Fruit fly (Drosophila melanogaster): ENCODE results near the gene Spt3.

Spt3 gene

DNA sequence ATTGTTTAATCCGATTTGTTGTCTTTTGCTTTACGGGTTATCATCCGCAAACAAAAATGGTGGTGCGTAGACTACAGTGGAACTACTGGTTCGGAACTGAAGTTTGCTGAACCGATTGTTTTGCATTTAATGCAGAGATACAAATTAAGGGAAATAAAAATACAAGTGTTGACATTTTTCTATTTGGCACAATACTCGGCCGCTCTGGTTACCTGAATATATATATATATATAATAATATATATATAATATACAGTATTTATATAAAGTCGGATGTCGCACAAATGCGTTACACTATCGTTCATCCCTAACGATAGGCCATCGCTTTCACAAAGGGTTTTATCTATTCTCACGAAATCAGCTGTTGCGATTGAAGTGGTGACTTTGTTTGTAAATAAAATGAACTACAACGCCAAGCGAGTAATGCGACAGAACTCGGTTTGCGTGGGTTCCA is at the start of gene Spt3, which contains the start of gene DCAF12:
TSS of gene Spt3 (plus strand) at position 329 of the 453 bp plus-strand sequence.
TSS of gene DCAF12 (minus strand) at position 204 of the 453 bp plus-strand sequence.
- TF ChIP-seq CG8478 (optimal IDR thresholded peaks at IDR 0.05) (no peak), CTCF (optimal IDR thresholded peaks at IDR 0.05) (no peak)

DNA sequence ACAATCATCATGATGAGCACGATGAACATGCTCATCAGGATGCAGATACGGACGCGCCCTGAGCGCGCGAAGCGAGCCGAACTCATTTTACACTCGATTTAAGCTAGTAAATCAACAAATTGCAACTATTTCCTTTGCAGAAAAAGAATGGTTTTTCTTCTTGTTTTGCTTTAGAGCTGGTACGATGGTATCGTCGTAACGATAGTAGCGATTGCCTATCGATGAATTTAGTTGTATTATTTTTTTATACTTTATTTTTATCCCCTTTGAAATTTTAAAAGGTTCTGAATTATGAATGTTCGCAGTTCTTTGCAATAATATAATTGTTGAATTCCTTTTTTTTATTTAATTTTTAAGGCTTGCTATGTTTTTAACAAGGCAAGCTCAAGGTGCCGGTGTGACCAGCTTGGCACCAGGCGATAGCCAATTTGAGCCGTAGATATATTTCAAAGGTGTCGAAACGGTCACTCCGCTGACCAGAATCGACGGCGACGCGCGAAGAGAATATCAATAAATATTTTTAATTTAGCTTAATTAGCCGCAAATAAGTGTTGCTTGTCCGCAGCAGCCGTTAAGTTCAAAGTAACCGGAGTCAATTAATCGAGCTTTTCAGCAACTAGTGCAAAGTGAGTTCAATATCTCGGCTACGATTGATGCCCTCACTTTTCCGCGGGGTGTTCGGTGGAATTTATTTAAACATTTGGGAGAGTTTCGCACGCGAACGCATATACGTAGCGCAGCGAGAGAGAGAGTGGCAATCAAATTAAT is 49.5 kb upstream of the Spt3 start, which contains the start of the genes CG12213 and GC1:
TSS of gene CG12213 (minus strand) at position 430 of the 768 bp plus-strand sequence.
TSS of gene GC1 (plus strand) at position 447 of the 768 bp plus-strand sequence.
- TF ChIP-seq CG8478 (optimal IDR thresholded peaks at IDR 0.05) (no peak), CTCF (optimal IDR thresholded peaks at IDR 0.05) (peak in 1 of 2 experiments; percentile 16)

DNA sequence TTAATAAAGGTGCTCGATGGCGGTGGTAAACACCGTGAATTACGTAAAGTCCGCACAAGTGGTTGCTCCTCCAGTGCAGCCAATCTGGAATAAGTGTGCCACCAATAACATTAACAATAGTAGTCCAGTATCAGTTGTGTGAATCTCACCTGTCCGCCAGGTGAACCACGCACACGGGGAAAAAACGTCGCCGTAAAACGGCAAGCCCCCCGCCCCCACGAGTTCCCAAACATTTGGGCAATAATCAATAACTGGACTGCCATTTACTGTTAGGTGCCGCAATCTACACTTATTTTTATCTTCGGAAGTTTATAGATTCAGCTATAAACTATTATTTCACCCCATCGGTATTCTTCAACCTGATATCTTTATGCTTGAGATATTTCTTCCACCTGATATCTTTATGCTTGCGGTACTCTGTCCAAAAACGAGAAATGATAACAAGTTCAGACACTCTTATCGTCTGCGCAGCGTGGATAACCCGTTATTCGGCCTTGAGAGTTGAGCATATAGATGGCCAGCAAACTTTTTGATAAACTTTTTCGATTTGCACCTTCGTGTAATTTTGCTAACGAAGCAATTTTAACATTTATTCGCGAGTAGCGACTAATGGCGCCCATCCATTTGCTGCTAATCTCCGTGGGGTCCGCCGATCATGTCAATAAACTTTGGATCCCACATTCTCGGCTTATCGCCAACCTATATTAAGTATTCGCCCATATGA is 48.8 kb upstream of the Spt3 start:
- TF ChIP-seq CG8478 (optimal IDR thresholded peaks at IDR 0.05): no peak
- no peak for TF ChIP-seq CTCF (optimal IDR thresholded peaks at IDR 0.05)

DNA sequence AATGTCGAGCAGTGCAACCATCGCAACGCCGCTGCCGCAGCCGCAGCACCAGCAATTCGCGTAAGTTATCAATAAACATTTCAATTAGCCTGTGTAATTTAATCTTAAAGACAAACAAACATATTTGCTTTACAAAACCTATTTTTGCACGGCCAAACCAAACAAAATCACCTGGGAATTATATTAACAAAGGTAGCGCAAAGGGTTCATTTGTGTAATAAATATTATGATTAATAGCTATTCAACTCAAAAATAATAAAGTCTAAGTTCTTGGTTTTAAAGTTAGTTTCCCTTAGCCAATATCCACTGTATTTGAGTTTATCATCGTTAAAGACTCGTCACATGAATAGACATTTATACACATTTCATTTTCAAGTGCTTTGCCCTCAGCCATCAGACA is 47.7 kb upstream of the Spt3 start:
- no peak for TF ChIP-seq CTCF (optimal IDR thresholded peaks at IDR 0.05)
- TF ChIP-seq CG8478 (optimal IDR thresholded peaks at IDR 0.05): no peak

DNA sequence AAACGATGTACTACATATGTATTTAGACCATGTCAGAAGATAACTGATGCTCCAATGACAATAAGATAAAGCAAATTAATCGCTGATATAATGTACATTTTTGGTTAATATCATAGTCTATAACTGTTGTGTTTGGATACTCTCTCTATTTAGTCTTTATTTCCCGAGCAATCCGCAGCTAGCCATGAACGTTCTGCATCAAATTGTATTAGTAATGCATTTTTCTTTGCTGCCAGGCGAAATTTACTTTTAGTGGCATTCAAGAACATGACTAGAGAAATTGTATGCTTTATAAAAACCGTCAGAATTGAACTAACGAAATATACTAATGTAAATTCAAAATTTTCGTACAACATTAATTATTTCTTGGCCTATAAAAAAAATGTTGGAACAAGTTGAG is 45.6 kb upstream of the Spt3 start, which contains the start of gene GC2:
TSS of gene GC2 (plus strand) at position 301 of the 400 bp plus-strand sequence.
- no peak for TF ChIP-seq CG8478 (optimal IDR thresholded peaks at IDR 0.05)
- no peak for TF ChIP-seq CTCF (optimal IDR thresholded peaks at IDR 0.05)

DNA sequence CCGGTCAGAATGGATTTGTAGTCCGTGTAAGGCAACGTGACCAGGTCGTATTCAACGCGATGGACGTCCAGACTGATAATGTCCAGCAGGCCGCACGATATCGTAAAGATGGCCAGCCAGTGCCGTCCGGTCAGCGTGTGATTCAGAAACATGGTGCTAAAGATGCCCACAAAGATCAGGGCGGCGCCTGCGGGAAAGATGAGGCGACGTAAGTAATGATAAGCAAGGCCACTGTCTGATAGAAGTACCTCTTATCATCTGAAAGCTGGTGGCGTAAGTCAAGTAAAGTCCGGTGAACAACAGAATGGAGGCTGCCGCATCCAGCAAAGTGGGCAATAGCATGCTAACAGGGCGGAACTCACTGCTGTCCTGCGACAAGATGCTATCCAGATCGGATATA is 43.1 kb upstream of the Spt3 start:
- TF ChIP-seq CTCF (optimal IDR thresholded peaks at IDR 0.05) (no peak), CG8478 (optimal IDR thresholded peaks at IDR 0.05) (no peak)

DNA sequence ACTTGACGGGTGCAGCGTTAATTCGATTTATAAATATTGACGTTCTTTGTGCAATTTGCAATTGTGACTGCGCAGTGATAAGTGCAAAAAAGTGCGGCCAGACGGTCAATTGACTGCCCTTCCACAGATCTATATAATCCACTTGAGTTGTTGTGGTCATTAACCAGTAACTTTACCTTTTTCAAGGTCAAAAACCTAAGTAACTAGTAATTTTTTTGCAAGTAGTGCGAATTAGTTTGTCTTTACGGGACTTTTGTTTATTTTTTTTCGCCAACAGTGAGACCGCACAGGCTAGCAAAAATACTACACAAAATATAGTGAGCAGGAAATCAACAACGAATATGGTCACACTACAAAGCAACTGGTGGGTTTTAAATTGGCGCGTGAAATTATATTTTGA is 42.3 kb upstream of the Spt3 start, which contains the start of gene Tango9:
TSS of gene Tango9 (minus strand) at position 280 of the 400 bp plus-strand sequence.
- TF ChIP-seq CTCF (optimal IDR thresholded peaks at IDR 0.05): no peak
- TF ChIP-seq CG8478 (optimal IDR thresholded peaks at IDR 0.05): no peak

DNA sequence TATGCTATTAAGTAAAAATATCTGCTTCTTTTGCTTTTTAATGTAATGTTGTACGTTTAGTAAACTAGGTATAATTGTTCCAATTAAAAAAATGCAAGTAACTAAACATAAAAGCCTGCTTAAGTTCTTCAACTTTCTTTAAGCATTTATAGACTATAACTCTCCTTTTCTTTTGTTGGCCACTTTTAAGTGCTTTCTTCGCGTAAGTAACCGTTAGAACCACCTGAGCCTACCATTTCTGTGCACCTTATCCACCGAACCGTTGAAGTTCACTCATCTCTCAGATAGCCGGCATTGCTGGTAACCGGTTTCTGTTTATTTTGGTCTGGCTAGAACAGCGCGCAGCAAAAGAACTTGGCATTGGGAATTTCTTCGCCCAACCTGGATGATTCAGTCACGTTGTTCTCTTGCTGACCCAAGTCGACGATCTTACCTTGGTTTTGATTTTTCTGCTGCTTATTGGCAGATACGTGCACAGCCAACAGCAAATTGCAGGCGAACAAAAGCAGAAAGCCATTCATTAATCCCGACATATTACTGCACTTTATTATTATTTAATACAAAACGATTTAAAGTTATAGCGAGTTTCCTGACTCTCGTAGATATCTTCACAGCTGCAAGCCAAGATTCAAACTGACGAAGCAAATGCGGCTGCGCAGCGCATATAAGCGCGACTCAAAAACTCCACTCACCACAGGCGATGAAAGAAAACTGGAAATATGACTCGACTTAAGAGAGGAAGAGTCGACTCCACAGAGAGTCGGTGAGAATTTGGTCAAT is 40.2 kb upstream of the Spt3 start, which contains the start of gene CG10005:
TSS of gene CG10005 (minus strand) at position 642 of the 780 bp plus-strand sequence.
- TF ChIP-seq CG8478 (optimal IDR thresholded peaks at IDR 0.05) (no peak), CTCF (optimal IDR thresholded peaks at IDR 0.05) (no peak)

DNA sequence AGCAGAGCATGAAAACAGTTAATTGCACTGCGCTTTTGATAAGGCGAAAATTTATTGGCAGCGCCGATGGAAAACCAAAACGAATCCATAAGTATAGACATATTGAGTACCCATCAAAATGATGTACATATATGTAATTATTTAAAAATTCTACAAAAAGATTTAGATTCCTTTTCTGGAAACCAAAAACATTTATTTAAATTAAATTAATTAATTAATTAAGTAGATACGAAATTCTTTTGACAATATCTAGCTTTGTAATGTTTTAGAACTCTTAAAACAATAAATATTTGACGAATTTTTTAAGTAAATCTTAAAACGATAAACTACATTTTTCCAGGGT is 39.6 kb upstream of the Spt3 start:
- TF ChIP-seq CTCF (optimal IDR thresholded peaks at IDR 0.05): no peak
- TF ChIP-seq CG8478 (optimal IDR thresholded peaks at IDR 0.05): no peak

DNA sequence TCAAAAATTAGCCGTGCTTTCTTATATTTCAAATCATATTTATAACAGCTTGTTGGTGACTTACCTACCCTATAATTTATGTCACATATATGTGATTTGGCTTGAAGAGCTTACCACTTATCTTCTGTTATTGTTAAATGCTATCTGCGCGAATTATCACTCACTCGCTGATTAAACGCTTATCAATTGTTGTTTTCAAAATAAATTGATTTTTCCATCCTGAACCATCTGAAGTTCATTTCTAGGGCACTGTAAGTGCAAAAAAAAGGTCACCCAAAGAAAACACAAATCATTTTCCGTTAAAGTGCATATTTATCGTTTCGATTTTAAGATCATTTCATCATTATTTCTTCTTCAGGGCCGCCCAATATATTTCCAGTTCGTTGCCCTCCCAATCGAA is 38.7 kb upstream of the Spt3 start:
- TF ChIP-seq CG8478 (optimal IDR thresholded peaks at IDR 0.05) (no peak), CTCF (optimal IDR thresholded peaks at IDR 0.05) (no peak)

DNA sequence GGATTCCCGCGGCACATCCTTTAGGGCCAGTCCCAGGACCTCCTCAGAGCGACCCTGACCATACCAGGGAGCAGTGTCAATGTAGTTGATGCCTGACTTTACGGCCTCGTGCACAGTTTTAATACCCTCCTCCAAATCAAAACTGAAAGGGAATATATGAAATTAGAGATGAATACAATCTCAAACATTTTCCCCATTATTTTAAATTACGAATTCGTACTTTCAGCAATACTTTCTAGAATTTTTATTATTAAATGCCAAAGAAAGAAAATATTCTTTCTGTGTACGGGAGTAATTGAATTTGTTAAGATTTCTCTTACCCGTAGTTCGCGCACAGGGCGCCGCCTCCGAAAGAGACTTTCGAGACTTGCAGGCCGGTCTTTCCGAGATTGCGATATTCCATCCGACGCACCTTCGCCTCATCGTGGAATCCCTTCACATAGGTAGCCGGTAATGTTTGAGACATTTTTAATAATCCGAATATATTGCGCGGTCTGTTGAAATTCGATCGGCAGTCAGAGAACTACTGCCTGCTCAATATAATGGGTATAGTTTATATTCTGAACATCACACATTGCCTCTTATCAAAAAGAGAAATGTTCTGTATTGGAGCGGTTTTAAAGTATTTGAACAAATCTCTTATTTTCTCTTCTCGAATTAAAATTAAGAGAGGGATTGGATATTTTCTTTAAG is 36.9 kb upstream of the Spt3 start, which contains the start of gene CG18547:
TSS of gene CG18547 (minus strand) at position 512 of the 693 bp plus-strand sequence.
- TF ChIP-seq CG8478 (optimal IDR thresholded peaks at IDR 0.05): no peak
- TF ChIP-seq CTCF (optimal IDR thresholded peaks at IDR 0.05): no peak

DNA sequence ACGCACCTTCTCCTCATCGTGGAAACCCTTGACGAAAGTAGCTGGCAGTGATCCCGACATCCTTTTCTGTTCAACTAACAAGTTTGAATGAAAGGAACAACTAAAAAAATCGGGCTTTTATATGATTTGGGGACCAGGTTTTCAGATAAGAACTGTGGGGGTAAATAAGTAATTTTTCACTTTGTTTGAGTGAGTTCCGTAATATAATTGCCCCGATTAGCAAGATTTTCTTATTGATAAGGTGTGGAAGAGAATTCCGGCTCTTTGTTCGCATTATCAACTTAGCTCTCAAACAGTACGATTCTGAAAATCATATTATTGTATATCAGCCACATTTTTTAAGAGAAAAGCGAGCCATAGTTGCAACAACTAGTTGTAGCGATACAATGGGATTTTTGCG is 35.0 kb upstream of the Spt3 start, which contains the start of gene CG12224:
TSS of gene CG12224 (minus strand) at position 101 of the 400 bp plus-strand sequence.
- no peak for TF ChIP-seq CG8478 (optimal IDR thresholded peaks at IDR 0.05)
- no peak for TF ChIP-seq CTCF (optimal IDR thresholded peaks at IDR 0.05)

DNA sequence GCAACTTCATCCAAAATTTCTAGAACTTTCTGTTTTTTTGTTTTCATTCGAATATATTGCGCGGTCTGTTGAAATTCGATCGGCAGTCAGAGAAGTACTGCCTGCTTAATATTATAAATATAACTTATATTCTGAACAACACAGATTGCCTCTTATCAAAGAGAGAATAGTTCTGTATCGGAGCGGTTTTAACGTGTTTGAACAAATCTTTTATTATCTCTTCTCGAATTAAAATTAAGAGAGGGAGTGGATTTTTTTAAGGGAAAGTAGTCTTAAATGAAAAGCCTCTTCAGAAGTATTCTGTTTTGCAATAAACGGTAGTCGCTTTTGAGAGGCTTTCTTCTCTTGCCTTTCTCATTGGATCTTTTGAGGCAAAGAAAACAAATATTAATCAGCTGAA is 34.4 kb upstream of the Spt3 start:
- TF ChIP-seq CG8478 (optimal IDR thresholded peaks at IDR 0.05) (no peak), CTCF (optimal IDR thresholded peaks at IDR 0.05) (no peak)

DNA sequence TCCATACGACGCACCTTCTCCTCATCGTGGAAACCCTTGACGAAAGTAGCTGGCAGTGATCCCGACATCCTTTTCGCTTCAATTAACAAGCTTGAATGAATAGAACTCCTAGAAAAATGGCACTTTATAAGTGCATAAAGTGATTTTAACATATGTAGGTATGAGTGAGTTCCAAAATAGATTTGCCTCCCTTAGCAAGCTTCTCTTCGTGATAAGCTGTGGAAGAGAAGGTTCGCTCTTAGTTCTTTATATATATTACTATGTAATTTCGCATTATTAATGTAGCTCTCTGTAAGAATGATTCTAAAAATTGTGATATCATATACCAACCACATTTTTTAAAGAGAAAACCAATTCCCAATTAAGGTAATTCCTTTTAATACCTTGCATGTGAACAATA is 32.5 kb upstream of the Spt3 start, which contains the start of gene CG3397:
TSS of gene CG3397 (minus strand) at position 101 of the 400 bp plus-strand sequence.
- TF ChIP-seq CTCF (optimal IDR thresholded peaks at IDR 0.05): no peak
- no peak for TF ChIP-seq CG8478 (optimal IDR thresholded peaks at IDR 0.05)
